Fruit fly (Drosophila melanogaster): ENCODE results near the gene aop.

aop gene

dm6 chr2L:2162281-2162680, 16.3 kb downstream of the aop start:
- no peak for TF ChIP-seq CG17801 (GFP tag; optimal IDR thresholded peaks at IDR 0.05; ENCODE audit: partially characterized antibody)

dm6 chr2L:2161244-2162243, 17.0 kb downstream of the aop start:
- no peak for TF ChIP-seq CG17801 (GFP tag; optimal IDR thresholded peaks at IDR 0.05; ENCODE audit: partially characterized antibody)

dm6 chr2L:2155453-2155852, 23.1 kb downstream of the aop start, which contains the start of gene CG15382:
CG15382 (plus strand) TSS chr2L:2155753.
- no peak for TF ChIP-seq CG17801 (GFP tag; optimal IDR thresholded peaks at IDR 0.05; ENCODE audit: partially characterized antibody)

dm6 chr2L:2151544-2152290, 26.8 kb downstream of the aop start, which contains the start of gene AIF:
AIF (plus strand) TSS chr2L:2151754.
- TF ChIP-seq CG17801 (GFP tag; optimal IDR thresholded peaks at IDR 0.05; ENCODE audit: partially characterized antibody): peak; percentile 3

- TF ChIP-seq CG17801 (GFP tag; optimal IDR thresholded peaks at IDR 0.05; ENCODE audit: partially characterized antibody): peak; percentile 96
Observed at dm6 chr2L:2147208-2147607, 31.3 kb downstream of the aop start, which contains the start of the genes CG11723 and Tbcd. CG11723 (minus strand) TSS chr2L:2147275. Tbcd (plus strand) TSS chr2L:2147518.

- no peak for TF ChIP-seq CG17801 (GFP tag; optimal IDR thresholded peaks at IDR 0.05; ENCODE audit: partially characterized antibody)
Observed at dm6 chr2L:2144725-2145656, 33.6 kb downstream of the aop start, which contains the start of gene tho2. tho2 (minus strand) TSS chr2L:2145187.

dm6 chr2L:2133009-2133408, 45.5 kb downstream of the aop start:
- TF ChIP-seq CG17801 (GFP tag; optimal IDR thresholded peaks at IDR 0.05; ENCODE audit: partially characterized antibody): no peak

dm6 chr2L:2132215-2132614, 46.3 kb downstream of the aop start:
- TF ChIP-seq CG17801 (GFP tag; optimal IDR thresholded peaks at IDR 0.05; ENCODE audit: partially characterized antibody): no peak

- TF ChIP-seq CG17801 (GFP tag; optimal IDR thresholded peaks at IDR 0.05; ENCODE audit: partially characterized antibody): peak; percentile 69
Observed at dm6 chr2L:2131449-2132109, 47.0 kb downstream of the aop start.

- peak; percentile 99 for TF ChIP-seq CG17801 (GFP tag; optimal IDR thresholded peaks at IDR 0.05; ENCODE audit: partially characterized antibody)
Observed at dm6 chr2L:2130157-2130987, 48.2 kb downstream of the aop start, which contains the start of gene Glyp. Glyp (plus strand) TSS chr2L:2130813.

- no peak for TF ChIP-seq CG17801 (GFP tag; optimal IDR thresholded peaks at IDR 0.05; ENCODE audit: partially characterized antibody)
Observed at dm6 chr2L:2129137-2129536, 49.4 kb downstream of the aop start, which contains the start of gene CG4259. CG4259 (minus strand) TSS chr2L:2129237.

- no peak for TF ChIP-seq CG17801 (GFP tag; optimal IDR thresholded peaks at IDR 0.05; ENCODE audit: partially characterized antibody)
Observed at dm6 chr2L:2110350-2110888, 68.1 kb downstream of the aop start.

dm6 chr2L:2109746-2110145, 68.8 kb downstream of the aop start, which contains the start of gene dpr3:
dpr3 (minus strand) TSS chr2L:2109878.
- TF ChIP-seq CG17801 (GFP tag; optimal IDR thresholded peaks at IDR 0.05; ENCODE audit: partially characterized antibody): no peak
